Fruit fly (Drosophila melanogaster) whole organism, embryonic: ENCODE measurements around the gene Duox.
A peak's percentile ranks its signal among the peaks of the same experiment; 100 is the strongest.

Source experiments
- Bdp1 ChIP-seq: fragments of 200-800 bp; sonication (Bioruptor generic); optimal IDR thresholded peaks from 3 replicates; lab custom pipeline; 2016; ENCODE audit warnings: missing biosample characterization, missing genetic modification characterization
- Blimp-1 ChIP-seq: fragments of 200-800 bp; sonication (Bioruptor generic); optimal IDR thresholded peaks from 3 replicates; lab custom pipeline; 2018; ENCODE audit warnings: missing biosample characterization, missing genetic modification characterization, mild to moderate bottlenecking, moderate library complexity, missing genetic modification reagents
- CG10979 ChIP-seq: fragments of 200-800 bp; sonication (Bioruptor generic); optimal IDR thresholded peaks from 2 replicates; lab custom pipeline; 2018; ENCODE audit warnings: missing biosample characterization, mild to moderate bottlenecking, missing genetic modification characterization, moderate library complexity
- CG11398 ChIP-seq: fragments of 200-800 bp; sonication (Bioruptor generic); optimal IDR thresholded peaks from 2 replicates; lab custom pipeline; 2016; ENCODE audit warnings: missing biosample characterization, missing genetic modification characterization
- CG11456 ChIP-seq: fragments of 200-800 bp; sonication (Bioruptor generic); IDR thresholded peaks from 3 replicates; pipeline ENCODE4 v1.3.6; 2022; ENCODE audit warnings: missing biosample characterization, missing genetic modification characterization
- CG12071 ChIP-seq: fragments of 200-800 bp; sonication (Bioruptor generic); optimal IDR thresholded peaks from 3 replicates; lab custom pipeline; 2018; ENCODE audit warnings: missing biosample characterization, mild to moderate bottlenecking, missing genetic modification characterization
- CG14710 ChIP-seq: fragments of 200-800 bp; sonication (Bioruptor generic); optimal IDR thresholded peaks from 3 replicates; lab custom pipeline; 2019; ENCODE audit warnings: missing biosample characterization, mild to moderate bottlenecking, missing genetic modification characterization, moderate library complexity
- CG16813 ChIP-seq: fragments of 200-800 bp; sonication (Bioruptor generic); IDR thresholded peaks from 3 replicates; pipeline ENCODE4 v1.3.6; 2022; ENCODE audit warnings: missing biosample characterization, missing genetic modification characterization; ENCODE audit not compliant: partially characterized antibody
- CG16815 ChIP-seq: fragments of 200-800 bp; sonication (Bioruptor generic); optimal IDR thresholded peaks from 3 replicates; lab custom pipeline; 2017; ENCODE audit warnings: missing biosample characterization, mild to moderate bottlenecking, missing genetic modification characterization
- CG17328 ChIP-seq: fragments of 200-800 bp; sonication (Bioruptor generic); IDR thresholded peaks from 2 replicates; pipeline ENCODE4 v1.3.6; 2022; ENCODE audit warnings: missing biosample characterization, missing genetic modification characterization
- CG17829 ChIP-seq: fragments of 200-800 bp; optimal IDR thresholded peaks from 2 replicates; lab custom pipeline; 2019; ENCODE audit warnings: missing biosample characterization, mild to moderate bottlenecking, missing genetic modification characterization, moderate library complexity
- CG2129 ChIP-seq: fragments of 200-800 bp; sonication (Bioruptor generic); IDR thresholded peaks from 2 replicates; pipeline ENCODE4 v1.3.6; 2022; ENCODE audit warnings: missing biosample characterization, missing genetic modification characterization; ENCODE audit not compliant: partially characterized antibody
- CG2678 ChIP-seq: fragments of 200-800 bp; sonication (Bioruptor generic); optimal IDR thresholded peaks from 3 replicates; lab custom pipeline; 2019; ENCODE audit warnings: missing biosample characterization, mild to moderate bottlenecking, missing genetic modification characterization, moderate library complexity
- CG33557 ChIP-seq: fragments of 200-800 bp; sonication (Bioruptor generic); optimal IDR thresholded peaks from 2 replicates; lab custom pipeline; 2019; ENCODE audit warnings: missing biosample characterization, mild to moderate bottlenecking, missing genetic modification characterization, moderate library complexity
- CG3407 ChIP-seq: fragments of 200-800 bp; sonication (Bioruptor generic); optimal IDR thresholded peaks from 2 replicates; lab custom pipeline; 2018; ENCODE audit warnings: missing biosample characterization, mild to moderate bottlenecking, missing genetic modification characterization
- CG5953 ChIP-seq: fragments of 200-800 bp; sonication (Bioruptor generic); IDR thresholded peaks from 2 replicates; pipeline ENCODE4 v1.3.6; 2022; ENCODE audit warnings: missing biosample characterization, missing genetic modification characterization
- CG7963 ChIP-seq: fragments of 200-800 bp; sonication (Bioruptor generic); IDR thresholded peaks from 3 replicates; pipeline ENCODE4 v1.3.6; 2022; ENCODE audit warnings: missing biosample characterization, missing genetic modification characterization; ENCODE audit not compliant: partially characterized antibody
- CG8924 ChIP-seq: fragments of 200-800 bp; optimal IDR thresholded peaks from 3 replicates; lab custom pipeline; 2019; ENCODE audit warnings: missing biosample characterization, mild to moderate bottlenecking, missing genetic modification characterization, moderate library complexity
- Dbx ChIP-seq: fragments of 200-800 bp; sonication (Bioruptor generic); IDR thresholded peaks from 3 replicates; pipeline ENCODE4 v1.3.6; 2022; ENCODE audit warnings: missing biosample characterization, missing genetic modification characterization
- Deaf1 ChIP-seq: fragments of 200-800 bp; optimal IDR thresholded peaks from 3 replicates; lab custom pipeline; 2019; ENCODE audit warnings: missing biosample characterization, mild to moderate bottlenecking, missing genetic modification characterization, moderate library complexity
- Fer3 ChIP-seq: fragments of 200-800 bp; sonication (Bioruptor generic); optimal IDR thresholded peaks from 2 replicates; lab custom pipeline; 2018; ENCODE audit warnings: missing biosample characterization, mild to moderate bottlenecking, missing genetic modification characterization, moderate library complexity
- Gsc ChIP-seq: fragments of 200-800 bp; sonication (Bioruptor generic); IDR thresholded peaks from 2 replicates; pipeline ENCODE4 v1.3.6; 2022; ENCODE audit warnings: missing biosample characterization, missing genetic modification characterization
- HLH3B ChIP-seq: fragments of 200-800 bp; sonication (Bioruptor generic); IDR thresholded peaks from 2 replicates; pipeline ENCODE4 v1.3.6; 2022; ENCODE audit warnings: missing biosample characterization, missing genetic modification characterization
- HLH4C ChIP-seq: fragments of 200-800 bp; sonication (Bioruptor generic); IDR thresholded peaks from 3 replicates; pipeline ENCODE4 v1.3.6; 2022; ENCODE audit warnings: missing biosample characterization, missing genetic modification characterization; ENCODE audit not compliant: partially characterized antibody
- HLHmδ ChIP-seq: fragments of 200-800 bp; sonication (Bioruptor generic); optimal IDR thresholded peaks from 2 replicates; lab custom pipeline; 2018; ENCODE audit warnings: missing biosample characterization, mild to moderate bottlenecking, missing genetic modification characterization, moderate library complexity
- Mrtf ChIP-seq: fragments of 200-800 bp; sonication (Bioruptor generic); IDR thresholded peaks from 3 replicates; pipeline ENCODE4 v1.3.6; 2022; ENCODE audit warnings: missing biosample characterization, missing genetic modification characterization
- Rfx ChIP-seq: fragments of 200-800 bp; sonication (Bioruptor generic); IDR thresholded peaks from 2 replicates; pipeline ENCODE4 v1.3.6; 2022; ENCODE audit warnings: missing biosample characterization, missing genetic modification characterization
- Side ChIP-seq: fragments of 200-800 bp; sonication (Bioruptor generic); optimal IDR thresholded peaks from 2 replicates; lab custom pipeline; 2016; ENCODE audit warnings: missing biosample characterization, missing genetic modification characterization
- Sin3A ChIP-seq: fragments of >200 bp; optimal IDR thresholded peaks from 2 replicates; lab custom pipeline; 2018
- Sox102F ChIP-seq: fragments of 200-800 bp; sonication (Bioruptor generic); optimal IDR thresholded peaks from 2 replicates; lab custom pipeline; 2018; ENCODE audit warnings: missing biosample characterization, mild to moderate bottlenecking, missing genetic modification characterization, moderate library complexity
- ara ChIP-seq: fragments of 200-800 bp; sonication (Bioruptor generic); IDR thresholded peaks from 2 replicates; pipeline ENCODE4 v1.3.6; 2022; ENCODE audit warnings: missing biosample characterization, missing genetic modification characterization
- ase ChIP-seq: fragments of 200-800 bp; sonication (Bioruptor generic); IDR thresholded peaks from 3 replicates; pipeline ENCODE4 v1.3.6; 2022; ENCODE audit warnings: missing biosample characterization, missing genetic modification characterization
- bcd ChIP-seq: fragments of 200-800 bp; sonication (Bioruptor generic); optimal IDR thresholded peaks from 2 replicates; lab custom pipeline; 2017; ENCODE audit warnings: missing biosample characterization, mild to moderate bottlenecking, missing genetic modification characterization
- cad ChIP-seq: fragments of >200 bp; optimal IDR thresholded peaks from 2 replicates; lab custom pipeline; 2017; ENCODE audit warnings: missing biosample characterization, missing genetic modification characterization
- chinmo ChIP-seq: fragments of 200-800 bp; sonication (Bioruptor generic); IDR thresholded peaks from 4 replicates; pipeline ENCODE4 v1.3.6; 2022; ENCODE audit warnings: missing biosample characterization, missing genetic modification characterization; ENCODE audit not compliant: partially characterized antibody
- corto ChIP-seq: fragments of 200-800 bp; sonication (Bioruptor generic); optimal IDR thresholded peaks from 2 replicates; lab custom pipeline; 2016; ENCODE audit warnings: missing biosample characterization, mild to moderate bottlenecking, missing genetic modification characterization, moderate library complexity
- eyg ChIP-seq: fragments of 200-800 bp; sonication (Bioruptor generic); optimal IDR thresholded peaks from 3 replicates; lab custom pipeline; 2016; ENCODE audit warnings: missing biosample characterization, missing genetic modification characterization
- ftz-f1 ChIP-seq: fragments of 200-800 bp; sonication (Bioruptor generic); optimal IDR thresholded peaks from 2 replicates; lab custom pipeline; 2016; ENCODE audit warnings: missing biosample characterization, missing genetic modification characterization
- gcm2 ChIP-seq: fragments of 200-800 bp; sonication (Bioruptor generic); optimal IDR thresholded peaks from 2 replicates; lab custom pipeline; 2016; ENCODE audit warnings: missing biosample characterization, missing genetic modification characterization
- ham ChIP-seq: fragments of 200-800 bp; sonication (Bioruptor generic); IDR thresholded peaks from 2 replicates; pipeline ENCODE4 v1.3.6; 2022; ENCODE audit warnings: missing biosample characterization, missing genetic modification characterization
- kah ChIP-seq: fragments of 200-800 bp; sonication (Bioruptor generic); optimal IDR thresholded peaks from 2 replicates; lab custom pipeline; 2018; ENCODE audit warnings: missing biosample characterization, mild to moderate bottlenecking, missing genetic modification characterization
- knrl ChIP-seq: fragments of 200-800 bp; sonication (Bioruptor generic); IDR thresholded peaks from 3 replicates; pipeline ENCODE4 v1.3.6; 2022; ENCODE audit warnings: missing biosample characterization, missing genetic modification characterization; ENCODE audit not compliant: partially characterized antibody
- lilli ChIP-seq: fragments of 200-800 bp; sonication (Bioruptor generic); optimal IDR thresholded peaks from 3 replicates; lab custom pipeline; 2016; ENCODE audit warnings: missing biosample characterization, missing genetic modification characterization
- lmd ChIP-seq: fragments of 200-800 bp; sonication (Bioruptor generic); IDR thresholded peaks from 2 replicates; pipeline ENCODE4 v1.3.6; 2022; ENCODE audit warnings: missing biosample characterization, missing genetic modification characterization
- pum ChIP-seq: fragments of 200-800 bp; sonication (Bioruptor generic); optimal IDR thresholded peaks from 2 replicates; lab custom pipeline; 2016; ENCODE audit warnings: missing biosample characterization, missing genetic modification characterization
- repo ChIP-seq: fragments of 200-800 bp; sonication (Bioruptor generic); optimal IDR thresholded peaks from 2 replicates; lab custom pipeline; 2016; ENCODE audit warnings: missing biosample characterization, missing genetic modification characterization
- schlank ChIP-seq: fragments of 200-800 bp; sonication (Bioruptor generic); optimal IDR thresholded peaks from 2 replicates; lab custom pipeline; 2018; ENCODE audit warnings: missing biosample characterization, mild to moderate bottlenecking, missing genetic modification characterization
- sug ChIP-seq: fragments of 200-800 bp; optimal IDR thresholded peaks from 2 replicates; lab custom pipeline; 2019; ENCODE audit warnings: missing biosample characterization, mild to moderate bottlenecking, missing genetic modification characterization, moderate library complexity
- z ChIP-seq: fragments of 200-800 bp; sonication (Bioruptor generic); IDR thresholded peaks from 3 replicates; pipeline ENCODE4 v1.3.6; 2022; ENCODE audit warnings: missing biosample characterization, missing genetic modification characterization
- zen2 ChIP-seq: fragments of 200-800 bp; sonication (Bioruptor generic); IDR thresholded peaks from 3 replicates; pipeline ENCODE4 v1.3.6; 2022; ENCODE audit warnings: missing biosample characterization, missing genetic modification characterization; ENCODE audit not compliant: partially characterized antibody

Gene Duox

dm6 chr2L:2878859-2879258 is 48.8 kb upstream of the Duox start, which contains the start of gene RabGGTb (continued):
- TF ChIP-seq repo (peak; percentile 56), corto (GFP tag; lab: Kevin White, UChicago) (no peak), gcm2 (GFP tag; lab: Kevin White, UChicago) (peak; percentile 39), lmd (GFP tag; lab: Robert Waterston, UW) (peak; percentile 71), Mrtf (GFP tag; lab: Robert Waterston, UW) (peak; percentile 66; the same call in 2 of the 3 replicates), lilli (GFP tag; lab: Kevin White, UChicago) (peak; percentile 95), Sin3A (lab: Kevin White, UChicago) (peak; percentile 28), sug (tag; lab: Kevin White, UChicago) (peak; percentile 31), schlank (tag; lab: Kevin White, UChicago) (peak; percentile 6), CG2678 (tag; lab: Kevin White, UChicago) (peak; percentile 61), CG3407 (GFP tag; lab: Kevin White, UChicago) (no peak), CG33557 (no peak), Deaf1 (tag; lab: Kevin White, UChicago) (peak; percentile 9), CG7963 (GFP tag; lab: Robert Waterston, UW) (no peak), CG16813 (GFP tag; lab: Robert Waterston, UW) (0 out of 3 replicates have a peak, but pooled peaks have one; percentile 17), Gsc (no peak), HLH4C (GFP tag; lab: Robert Waterston, UW) (no peak), CG10979 (tag; lab: Kevin White, UChicago) (peak; percentile 35), CG17829 (tag; lab: Kevin White, UChicago) (peak; percentile 57), CG5953 (GFP tag; lab: Robert Waterston, UW) (no peak; the same call in 1 of the 2 replicates), pum (GFP tag; lab: Kevin White, UChicago) (peak; percentile 71), HLHmδ (GFP tag; lab: Kevin White, UChicago) (no peak), eyg (GFP tag; lab: Kevin White, UChicago) (peak; percentile 13), ham (GFP tag; lab: Robert Waterston, UW) (0 out of 2 replicates have a peak, but pooled peaks have one; percentile 44), Sox102F (GFP tag; lab: Kevin White, UChicago) (peak; percentile 34), Blimp-1 (peak; percentile 25), bcd (GFP tag; lab: Kevin White, UChicago) (peak; percentile 61), Rfx (GFP tag; lab: Robert Waterston, UW) (peak; percentile 92), CG2129 (GFP tag; lab: Robert Waterston, UW) (no peak), CG11398 (peak; percentile 41), z (no peak), Side (GFP tag; lab: Kevin White, UChicago) (peak; percentile 46), CG17328 (peak; percentile 69), Dbx (peak; percentile 81), kah (peak; percentile 20), CG8924 (tag; lab: Kevin White, UChicago) (peak; percentile 34), chinmo (no peak), CG16815 (no peak), knrl (GFP tag; lab: Robert Waterston, UW) (no peak; the same call in 2 of the 3 replicates), Fer3 (peak; percentile 26), ase (GFP tag; lab: Robert Waterston, UW) (peak; percentile 67; the same call in 2 of the 3 replicates), cad (GFP tag; lab: Kevin White, UChicago) (no peak), ara (GFP tag; lab: Robert Waterston, UW) (peak; percentile 65; the same call in 1 of the 2 replicates), Bdp1 (peak; percentile 39), zen2 (peak; percentile 34; the same call in 1 of the 3 replicates), CG12071 (GFP tag; lab: Kevin White, UChicago) (peak; percentile 26), ftz-f1 (GFP tag; lab: Kevin White, UChicago) (peak; percentile 34), CG14710 (tag; lab: Kevin White, UChicago) (peak; percentile 25), HLH3B (peak; percentile 62; the same call in 1 of the 2 replicates), CG11456 (GFP tag; lab: Robert Waterston, UW) (peak; percentile 84; the same call in 2 of the 3 replicates)
